Worm (Caenorhabditis elegans): ENCODE results near the gene F39H12.3.

DNA sequence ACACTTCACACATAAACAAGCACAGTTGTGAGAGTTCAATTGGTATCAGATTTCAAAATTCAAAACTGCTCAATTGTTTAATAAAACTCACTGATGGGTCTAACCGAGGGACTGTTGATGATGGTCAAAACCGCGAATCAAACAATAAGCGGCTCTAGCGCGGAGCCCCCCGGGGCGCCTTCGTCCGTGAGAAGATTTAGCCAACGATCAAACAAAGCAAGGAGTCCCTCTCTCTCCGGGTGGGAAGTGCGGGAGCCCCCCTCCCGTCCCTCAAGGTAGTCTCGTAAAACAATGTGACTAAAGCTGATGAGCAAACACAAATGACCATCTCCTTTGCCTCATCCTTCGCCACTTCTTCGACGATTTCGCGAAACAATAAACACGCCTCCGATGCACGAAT is 16.4 kb upstream of the F39H12.3 start:
- TF ChIP-seq efl-1 (optimal IDR thresholded peaks at IDR 0.05) (no peak), efl-1 (GFP tag; optimal IDR thresholded peaks at IDR 0.05 in 1 of 2) (no peak), unc-62 (GFP tag; optimal IDR thresholded peaks at IDR 0.05) (no peak), ama-1 (optimal IDR thresholded peaks at IDR 0.05) (no peak), alr-1 (tag; optimal IDR thresholded peaks at IDR 0.05; ENCODE audit: borderline replicate concordance) (no peak)
